Comparison of ENCODE assay signal across 1 fruit fly cellular context in genomic region chr3R:8009080-8009620, dm6.
TF ChIP-seq lines count a peak whose summit lies in the region.

Gene CG11052 (minus strand): TSS chr3R:8009297.
Gene CG3223 (plus strand): TSS chr3R:8009400.

TF ChIP-seq in whole organism, embryonic, 481 proteins besides CTCF, POLR2A, EP300 and RAD21 (continued from another document and continues in another):
- TF ChIP-seq Mad (GFP tag; optimal IDR thresholded peaks at IDR 0.05; lab: Kevin White, UChicago) (no peak), Drgx (GFP tag; IDR thresholded peaks at IDR 0.05; lab: Robert Waterston, UW) (no peak), CG7556 (GFP tag; optimal IDR thresholded peaks at IDR 0.05; lab: Kevin White, UChicago) (no peak), CG1602 (GFP tag; optimal IDR thresholded peaks at IDR 0.05; lab: Kevin White, UChicago) (no peak), HLH54F (GFP tag; optimal IDR thresholded peaks at IDR 0.05; lab: Kevin White, UChicago) (no peak), sima (GFP tag; optimal IDR thresholded peaks at IDR 0.05; lab: Kevin White, UChicago) (no peak), org-1 (GFP tag; optimal IDR thresholded peaks at IDR 0.05; lab: Kevin White, UChicago) (no peak), CG14014 (GFP tag; IDR thresholded peaks at IDR 0.05; lab: Robert Waterston, UW) (no peak; the same call in 1 of the 2 replicates), Xbp1 (GFP tag; optimal IDR thresholded peaks at IDR 0.05; lab: Kevin White, UChicago) (peak; percentile 40), Dp (GFP tag; optimal IDR thresholded peaks at IDR 0.05; lab: Kevin White, UChicago) (peak; percentile 69), CG15601 (tag; optimal IDR thresholded peaks at IDR 0.05; lab: Kevin White, UChicago) (peak; percentile 30), cad (GFP tag; optimal IDR thresholded peaks at IDR 0.05; lab: Kevin White, UChicago) (peak; percentile 66), kay (GFP tag; optimal IDR thresholded peaks at IDR 0.05; lab: Kevin White, UChicago) (no peak), CG15269 (tag; optimal IDR thresholded peaks at IDR 0.05; lab: Kevin White, UChicago) (no peak), MBD-R2 (GFP tag; IDR thresholded peaks at IDR 0.05; lab: Robert Waterston, UW) (peak; percentile 81), NK7.1 (GFP tag; optimal IDR thresholded peaks at IDR 0.05; lab: Kevin White, UChicago) (no peak), slp2 (GFP tag; optimal IDR thresholded peaks at IDR 0.05; lab: Kevin White, UChicago) (no peak), onecut (GFP tag; IDR thresholded peaks at IDR 0.05; lab: Robert Waterston, UW) (peak; percentile 52), sc (optimal IDR thresholded peaks at IDR 0.05; lab: Kevin White, UChicago) (no peak), sc (GFP tag; optimal IDR thresholded peaks at IDR 0.05; lab: Kevin White, UChicago) (no peak), CG17328 (GFP tag; IDR thresholded peaks at IDR 0.05; lab: Robert Waterston, UW) (no peak), Sry-β (GFP tag; optimal IDR thresholded peaks at IDR 0.05; lab: Kevin White, UChicago) (peak; percentile 81), CG32532 (GFP tag; IDR thresholded peaks at IDR 0.05; lab: Robert Waterston, UW) (peak; percentile 16; the same call in 1 of the 2 replicates), pho (GFP tag; optimal IDR thresholded peaks at IDR 0.05; lab: Kevin White, UChicago) (peak; percentile 29), CG6683 (GFP tag; optimal IDR thresholded peaks at IDR 0.05; lab: Kevin White, UChicago) (no peak), lab (GFP tag; optimal IDR thresholded peaks at IDR 0.05; lab: Kevin White, UChicago) (no peak), da (GFP tag; optimal IDR thresholded peaks at IDR 0.05; lab: Kevin White, UChicago) (no peak), Atf-2 (GFP tag; optimal IDR thresholded peaks at IDR 0.05; lab: Kevin White, UChicago) (no peak), CG15514 (GFP tag; optimal IDR thresholded peaks at IDR 0.05; lab: Kevin White, UChicago) (peak; percentile 99), Blimp-1 (GFP tag; optimal IDR thresholded peaks at IDR 0.05; lab: Kevin White, UChicago) (no peak), MTF-1 (GFP tag; optimal IDR thresholded peaks at IDR 0.05; lab: Kevin White, UChicago; ENCODE audit: borderline replicate concordance) (no peak), CG7786 (GFP tag; optimal IDR thresholded peaks at IDR 0.05; lab: Kevin White, UChicago) (peak; percentile 12), C15 (GFP tag; IDR thresholded peaks at IDR 0.05; lab: Robert Waterston, UW) (no peak), CG8290 (GFP tag; optimal IDR thresholded peaks at IDR 0.05; lab: Kevin White, UChicago) (no peak), CG8290 (tag; optimal IDR thresholded peaks at IDR 0.05; lab: Kevin White, UChicago) (peak in 1 of 2 experiments; percentile 12), eyg (GFP tag; optimal IDR thresholded peaks at IDR 0.05; lab: Kevin White, UChicago) (no peak), cg (GFP tag; optimal IDR thresholded peaks at IDR 0.05; lab: Kevin White, UChicago) (no peak), run (tag; optimal IDR thresholded peaks at IDR 0.05; lab: Kevin White, UChicago) (no peak), pzg (GFP tag; optimal IDR thresholded peaks at IDR 0.05; lab: Kevin White, UChicago) (peak; percentile 72), CG12236 (GFP tag; optimal IDR thresholded peaks at IDR 0.05; lab: Kevin White, UChicago) (no peak), corto (GFP tag; optimal IDR thresholded peaks at IDR 0.05; lab: Kevin White, UChicago) (no peak), kni (GFP tag; optimal IDR thresholded peaks at IDR 0.05; lab: Kevin White, UChicago) (peak; percentile 21), CG11504 (tag; optimal IDR thresholded peaks at IDR 0.05; lab: Kevin White, UChicago) (no peak), CG13123 (GFP tag; optimal IDR thresholded peaks at IDR 0.05; lab: Kevin White, UChicago) (no peak), gsb-n (tag; optimal IDR thresholded peaks at IDR 0.05; lab: Kevin White, UChicago) (no peak), Sin3A (optimal IDR thresholded peaks at IDR 0.05; lab: Kevin White, UChicago) (peak; percentile 54), mld (GFP tag; IDR thresholded peaks at IDR 0.05; lab: Robert Waterston, UW; ENCODE audit: partially characterized antibody) (no peak), CG31224 (GFP tag; IDR thresholded peaks at IDR 0.05; lab: Robert Waterston, UW) (no peak), crp (GFP tag; optimal IDR thresholded peaks at IDR 0.05; lab: Kevin White, UChicago) (peak in 1 of 2 experiments; percentile 9), croc (GFP tag; conservative IDR thresholded peaks at IDR 0.05; lab: Robert Waterston, UW) (no peak), CG14710 (tag; optimal IDR thresholded peaks at IDR 0.05; lab: Kevin White, UChicago) (peak; percentile 45), CG12104 (GFP tag; optimal IDR thresholded peaks at IDR 0.05; lab: Kevin White, UChicago) (no peak), CG9727 (GFP tag; optimal IDR thresholded peaks at IDR 0.05; lab: Kevin White, UChicago) (no peak), lilli (GFP tag; optimal IDR thresholded peaks at IDR 0.05; lab: Kevin White, UChicago) (peak; percentile 25), Adf1 (GFP tag; IDR thresholded peaks at IDR 0.05; lab: Robert Waterston, UW) (no peak), p53 (GFP tag; optimal IDR thresholded peaks at IDR 0.05; lab: Kevin White, UChicago) (no peak), Opbp (GFP tag; IDR thresholded peaks at IDR 0.05; lab: Robert Waterston, UW; ENCODE audit: partially characterized antibody) (no peak), ken (GFP tag; IDR thresholded peaks at IDR 0.05; lab: Robert Waterston, UW) (no peak), CG1529 (GFP tag; optimal IDR thresholded peaks at IDR 0.05; lab: Kevin White, UChicago) (no peak), sens (GFP tag; lab: Kevin White, UChicago) (peak; percentile 74), Lpt (GFP tag; optimal IDR thresholded peaks at IDR 0.05; lab: Kevin White, UChicago) (no peak), CG31388 (GFP tag; optimal IDR thresholded peaks at IDR 0.05; lab: Kevin White, UChicago) (no peak), stc (GFP tag; IDR thresholded peaks at IDR 0.05; lab: Robert Waterston, UW) (no peak), CG12155 (GFP tag; optimal IDR thresholded peaks at IDR 0.05; lab: Kevin White, UChicago) (peak; percentile 4), E2f2 (GFP tag; IDR thresholded peaks at IDR 0.05; lab: Robert Waterston, UW) (peak; percentile 79), CG7987 (GFP tag; optimal IDR thresholded peaks at IDR 0.05; lab: Kevin White, UChicago) (peak; percentile 21), oc (tag; optimal IDR thresholded peaks at IDR 0.05; lab: Kevin White, UChicago) (no peak), mirr (GFP tag; optimal IDR thresholded peaks at IDR 0.05; lab: Kevin White, UChicago) (peak; percentile 10), CG12769 (tag; optimal IDR thresholded peaks at IDR 0.05; lab: Kevin White, UChicago) (no peak), Xrp1 (GFP tag; IDR thresholded peaks at IDR 0.05; lab: Robert Waterston, UW) (no peak), Hey (tag; optimal IDR thresholded peaks at IDR 0.05; lab: Kevin White, UChicago) (no peak), sqz (GFP tag; optimal IDR thresholded peaks at IDR 0.05; lab: Kevin White, UChicago) (no peak), unc-4 (GFP tag; IDR thresholded peaks at IDR 0.05; lab: Robert Waterston, UW; ENCODE audit: partially characterized antibody) (peak; percentile 39; the same call in 1 of the 2 replicates), Meics (GFP tag; optimal IDR thresholded peaks at IDR 0.05; lab: Kevin White, UChicago) (peak; percentile 45), sug (tag; optimal IDR thresholded peaks at IDR 0.05; lab: Kevin White, UChicago) (peak; percentile 32), CG9932 (GFP tag; IDR thresholded peaks at IDR 0.05; lab: Robert Waterston, UW) (peak; percentile 69), Bdp1 (GFP tag; optimal IDR thresholded peaks at IDR 0.05; lab: Kevin White, UChicago) (no peak), CG10979 (tag; optimal IDR thresholded peaks at IDR 0.05; lab: Kevin White, UChicago) (peak; percentile 1), CoRest (tag; optimal IDR thresholded peaks at IDR 0.05; lab: Kevin White, UChicago) (no peak), ato (GFP tag; IDR thresholded peaks at IDR 0.05; lab: Robert Waterston, UW; ENCODE audit: partially characterized antibody) (no peak), CG4360 (GFP tag; IDR thresholded peaks at IDR 0.05; lab: Robert Waterston, UW) (no peak), grn (GFP tag; optimal IDR thresholded peaks at IDR 0.05; lab: Kevin White, UChicago) (no peak), Sry-δ (GFP tag; optimal IDR thresholded peaks at IDR 0.05; lab: Kevin White, UChicago) (peak; percentile 63), CG17385 (GFP tag; optimal IDR thresholded peaks at IDR 0.05; lab: Kevin White, UChicago) (peak; percentile 15), seq (GFP tag; IDR thresholded peaks at IDR 0.05; lab: Robert Waterston, UW) (no peak), CG2712 (tag; optimal IDR thresholded peaks at IDR 0.05; lab: Kevin White, UChicago) (peak; percentile 15), HmgZ (tag; optimal IDR thresholded peaks at IDR 0.05; lab: Kevin White, UChicago) (peak; percentile 66), slbo (GFP tag; IDR thresholded peaks at IDR 0.05; lab: Robert Waterston, UW) (peak; percentile 58; the same call in 1 of the 2 replicates), gce (GFP tag; IDR thresholded peaks at IDR 0.05; lab: Robert Waterston, UW) (no peak), CG12391 (tag; optimal IDR thresholded peaks at IDR 0.05; lab: Kevin White, UChicago) (peak; percentile 36), CG11247 (GFP tag; IDR thresholded peaks at IDR 0.05; lab: Robert Waterston, UW) (no peak), ind (GFP tag; optimal IDR thresholded peaks at IDR 0.05; lab: Kevin White, UChicago) (no peak), CG4282 (GFP tag; optimal IDR thresholded peaks at IDR 0.05; lab: Kevin White, UChicago) (no peak), lbe (GFP tag; optimal IDR thresholded peaks at IDR 0.05; lab: Kevin White, UChicago) (no peak), en (GFP tag; optimal IDR thresholded peaks at IDR 0.05; lab: Kevin White, UChicago) (no peak), mam (GFP tag; optimal IDR thresholded peaks at IDR 0.05; lab: Kevin White, UChicago) (peak; percentile 8), Atf3 (GFP tag; optimal IDR thresholded peaks at IDR 0.05; lab: Kevin White, UChicago) (no peak), CG10431 (GFP tag; optimal IDR thresholded peaks at IDR 0.05; lab: Kevin White, UChicago) (peak; percentile 17), CG14441 (GFP tag; IDR thresholded peaks at IDR 0.05; lab: Robert Waterston, UW) (no peak), dati (GFP tag; IDR thresholded peaks at IDR 0.05; lab: Robert Waterston, UW) (no peak), Hr39 (optimal IDR thresholded peaks at IDR 0.05; lab: Kevin White, UChicago) (no peak), CG9817 (tag; optimal IDR thresholded peaks at IDR 0.05; lab: Kevin White, UChicago) (no peak), CG10267 (tag; optimal IDR thresholded peaks at IDR 0.05; lab: Kevin White, UChicago) (peak; percentile 51), Side (GFP tag; optimal IDR thresholded peaks at IDR 0.05; lab: Kevin White, UChicago) (peak; percentile 24), gfzf (GFP tag; optimal IDR thresholded peaks at IDR 0.05; lab: Kevin White, UChicago) (peak; percentile 49), Hand (GFP tag; optimal IDR thresholded peaks at IDR 0.05; lab: Kevin White, UChicago) (no peak), gro (GFP tag; optimal IDR thresholded peaks at IDR 0.05; lab: Kevin White, UChicago) (no peak), D19A (tag; optimal IDR thresholded peaks at IDR 0.05; lab: Kevin White, UChicago) (peak; percentile 64), bbx (GFP tag; IDR thresholded peaks at IDR 0.05; lab: Robert Waterston, UW; ENCODE audit: partially characterized antibody) (no peak; the same call in 1 of the 2 replicates), dmrt11E (tag; optimal IDR thresholded peaks at IDR 0.05; lab: Kevin White, UChicago) (no peak), inv (GFP tag; IDR thresholded peaks at IDR 0.05; lab: Robert Waterston, UW; ENCODE audit: partially characterized antibody) (peak; percentile 12; the same call in 1 of the 2 replicates), CG18476 (GFP tag; optimal IDR thresholded peaks at IDR 0.05; lab: Kevin White, UChicago) (no peak), CG30020 (tag; optimal IDR thresholded peaks at IDR 0.05; lab: Kevin White, UChicago) (peak; percentile 85), so (GFP tag; IDR thresholded peaks at IDR 0.05; lab: Robert Waterston, UW) (no peak), wor (GFP tag; IDR thresholded peaks at IDR 0.05; lab: Robert Waterston, UW) (no peak), salm (tag; optimal IDR thresholded peaks at IDR 0.05; lab: Kevin White, UChicago) (peak; percentile 11), CG3847 (GFP tag; IDR thresholded peaks at IDR 0.05; lab: Robert Waterston, UW) (peak; percentile 13; the same call in 1 of the 2 replicates), Ptx1 (GFP tag; IDR thresholded peaks at IDR 0.05; lab: Robert Waterston, UW) (no peak), CG15696 (tag; optimal IDR thresholded peaks at IDR 0.05; lab: Kevin White, UChicago) (peak; percentile 8), MESR4 (GFP tag; optimal IDR thresholded peaks at IDR 0.05; lab: Kevin White, UChicago) (peak; percentile 70), tx (GFP tag; optimal IDR thresholded peaks at IDR 0.05; lab: Kevin White, UChicago) (no peak), Dip2 (GFP tag; IDR thresholded peaks at IDR 0.05; lab: Robert Waterston, UW) (no peak), CG10147 (GFP tag; optimal IDR thresholded peaks at IDR 0.05; lab: Kevin White, UChicago) (no peak), CG7839 (tag; optimal IDR thresholded peaks at IDR 0.05; lab: Kevin White, UChicago) (no peak), pita (GFP tag; optimal IDR thresholded peaks at IDR 0.05; lab: Kevin White, UChicago) (no peak), tin (GFP tag; optimal IDR thresholded peaks at IDR 0.05; lab: Kevin White, UChicago) (peak; percentile 16), CG8944 (GFP tag; optimal IDR thresholded peaks at IDR 0.05; lab: Kevin White, UChicago) (no peak), ERR (GFP tag; optimal IDR thresholded peaks at IDR 0.05; lab: Kevin White, UChicago) (peak; percentile 47), ro (GFP tag; IDR thresholded peaks at IDR 0.05; lab: Robert Waterston, UW) (no peak), CG13296 (GFP tag; optimal IDR thresholded peaks at IDR 0.05; lab: Kevin White, UChicago) (peak; percentile 34), CG9609 (GFP tag; optimal IDR thresholded peaks at IDR 0.05; lab: Kevin White, UChicago) (no peak), CG32772 (GFP tag; IDR thresholded peaks at IDR 0.05; lab: Robert Waterston, UW) (no peak), br (optimal IDR thresholded peaks at IDR 0.05; lab: Kevin White, UChicago) (no peak), nerfin-1 (tag; optimal IDR thresholded peaks at IDR 0.05; lab: Kevin White, UChicago) (no peak), Dll (GFP tag; IDR thresholded peaks at IDR 0.05; lab: Robert Waterston, UW; ENCODE audit: partially characterized antibody) (peak; percentile 58; the same call in 1 of the 4 replicates), jumu (GFP tag; optimal IDR thresholded peaks at IDR 0.05; lab: Kevin White, UChicago) (no peak)
